Worm (Caenorhabditis elegans) whole organism, mixed stage, embryonic: ENCODE results near the gene scl-19.
"Not testable (repeated sequence)": the region's sequence is repeated elsewhere in the genome, so short reads cannot be mapped to it uniquely, and the experiment has no call there.

Source experiments
- M03D4.4 ChIP-seq: sonication (generic microtip); optimal IDR thresholded peaks from 2 replicates; lab custom pipeline; 2017; ENCODE audit warnings: mild to moderate bottlenecking, missing genetic modification characterization, missing compliant biosample characterization
- bed-3 ChIP-seq: fragments of 200-800 bp; sonication (Bioruptor generic); optimal IDR thresholded peaks from 3 replicates; lab custom pipeline; 2018; ENCODE audit warnings: mild to moderate bottlenecking, missing genetic modification characterization, moderate library complexity, missing compliant biosample characterization
- blmp-1 ChIP-seq: fragments of 150-350 bp; optimal IDR thresholded peaks from 2 replicates; lab custom pipeline; 2014; ENCODE audit warnings: missing biosample characterization, missing genetic modification characterization
- ceh-39 ChIP-seq: fragments of 150-350 bp; optimal IDR thresholded peaks from 2 replicates; lab custom pipeline; 2014; ENCODE audit warnings: missing biosample characterization, missing genetic modification characterization
- ceh-43 ChIP-seq: fragments of 200-800 bp; sonication (Bioruptor generic); optimal IDR thresholded peaks from 2 replicates; lab custom pipeline; 2018; ENCODE audit warnings: mild to moderate bottlenecking, missing genetic modification characterization, moderate library complexity, missing compliant biosample characterization
- ceh-83 ChIP-seq: fragments of 200-800 bp; sonication (Bioruptor generic); optimal IDR thresholded peaks from 2 replicates; lab custom pipeline; 2018; ENCODE audit warnings: mild to moderate bottlenecking, missing genetic modification characterization, missing compliant biosample characterization
- ces-1 ChIP-seq: fragments of 150-350 bp; optimal IDR thresholded peaks from 2 replicates; lab custom pipeline; 2014; ENCODE audit warnings: missing biosample characterization, missing genetic modification reagents, missing genetic modification characterization
- cnd-1 ChIP-seq: fragments of 200-800 bp; sonication (Bioruptor generic); optimal IDR thresholded peaks from 2 replicates; lab custom pipeline; 2018; ENCODE audit warnings: mild to moderate bottlenecking, missing genetic modification characterization, missing compliant biosample characterization
- drap-1 ChIP-seq: fragments of 200-800 bp; sonication (Bioruptor generic); optimal IDR thresholded peaks from 3 replicates; lab custom pipeline; 2018; ENCODE audit warnings: mild to moderate bottlenecking, missing genetic modification characterization, missing compliant biosample characterization
- elt-1 ChIP-seq: sonication (generic microtip); optimal IDR thresholded peaks from 2 replicates; lab custom pipeline; 2017; ENCODE audit warnings: missing genetic modification characterization, mild to moderate bottlenecking, missing compliant biosample characterization, antibody characterized with exemption, moderate library complexity, borderline replicate concordance; ENCODE audit not compliant: insufficient read depth
- elt-3 ChIP-seq: fragments of 150-350 bp; optimal IDR thresholded peaks from 2 replicates; lab custom pipeline; 2014; ENCODE audit warnings: missing biosample characterization, missing genetic modification characterization
- flh-1 ChIP-seq: fragments of 200-800 bp; sonication (Bioruptor generic); optimal IDR thresholded peaks from 2 replicates; lab custom pipeline; 2018; ENCODE audit warnings: mild to moderate bottlenecking, missing genetic modification characterization, moderate library complexity, missing compliant biosample characterization
- ham-2 ChIP-seq: fragments of 200-800 bp; sonication (Bioruptor generic); optimal IDR thresholded peaks from 2 replicates; lab custom pipeline; 2018; ENCODE audit warnings: mild to moderate bottlenecking, missing genetic modification characterization, missing compliant biosample characterization
- lin-13 ChIP-seq: fragments of 150-350 bp; optimal IDR thresholded peaks from 2 replicates; lab custom pipeline; 2014; ENCODE audit warnings: missing biosample characterization, missing genetic modification characterization
- lin-32 ChIP-seq: fragments of 200-800 bp; sonication (Bioruptor generic); optimal IDR thresholded peaks from 2 replicates; lab custom pipeline; 2018; ENCODE audit warnings: mild to moderate bottlenecking, missing genetic modification characterization, missing compliant biosample characterization
- mab-5 ChIP-seq: fragments of 150-350 bp; optimal IDR thresholded peaks from 2 replicates; lab custom pipeline; 2014; ENCODE audit warnings: missing biosample characterization, missing genetic modification characterization
- mep-1 ChIP-seq: fragments of 150-350 bp; optimal IDR thresholded peaks from 2 replicates; lab custom pipeline; 2017; ENCODE audit warnings: missing biosample characterization, missing genetic modification reagents, missing genetic modification characterization, inconsistent platforms
- nhr-12 ChIP-seq: fragments of 150-350 bp; optimal IDR thresholded peaks from 2 replicates; lab custom pipeline; 2014; ENCODE audit warnings: missing biosample characterization, missing genetic modification characterization
- nhr-2 ChIP-seq: fragments of 150-350 bp; optimal IDR thresholded peaks from 2 replicates; lab custom pipeline; 2014; ENCODE audit warnings: missing biosample characterization, missing genetic modification characterization
- nhr-237 ChIP-seq: fragments of 150-350 bp; optimal IDR thresholded peaks from 2 replicates; lab custom pipeline; 2014; ENCODE audit warnings: missing biosample characterization, missing genetic modification characterization
- nhr-28 ChIP-seq: fragments of 150-350 bp; optimal IDR thresholded peaks from 2 replicates; lab custom pipeline; 2014; ENCODE audit warnings: missing biosample characterization, missing genetic modification characterization
- nhr-76 ChIP-seq: sonication (generic microtip); optimal IDR thresholded peaks from 2 replicates; lab custom pipeline; 2017; ENCODE audit warnings: missing biosample characterization, missing genetic modification characterization
- snpc-4 ChIP-seq: fragments of 150-350 bp; optimal IDR thresholded peaks from 2 replicates; lab custom pipeline; 2014; ENCODE audit warnings: missing biosample characterization, missing genetic modification characterization
- sptf-1 ChIP-seq: sonication (generic microtip); optimal IDR thresholded peaks from 2 replicates; lab custom pipeline; 2017; ENCODE audit warnings: mild to moderate bottlenecking, missing genetic modification characterization, moderate library complexity, missing compliant biosample characterization
- tbx-8 ChIP-seq: fragments of 200-800 bp; sonication (Bioruptor generic); optimal IDR thresholded peaks from 2 replicates; lab custom pipeline; 2018; ENCODE audit warnings: mild to moderate bottlenecking, missing genetic modification characterization, moderate library complexity, missing compliant biosample characterization
- unc-62 ChIP-seq: fragments of 150-350 bp; optimal IDR thresholded peaks from 2 replicates; lab custom pipeline; 2014; ENCODE audit warnings: missing biosample characterization, missing genetic modification reagents, missing genetic modification characterization
- zip-8 ChIP-seq: fragments of 150-350 bp; optimal IDR thresholded peaks from 2 replicates; lab custom pipeline; 2014; ENCODE audit warnings: missing biosample characterization, missing genetic modification characterization
- ztf-11 ChIP-seq: fragments of 150-350 bp; optimal IDR thresholded peaks from 2 replicates; lab custom pipeline; 2014; ENCODE audit warnings: missing biosample characterization, missing genetic modification characterization

Gene scl-19

DNA sequence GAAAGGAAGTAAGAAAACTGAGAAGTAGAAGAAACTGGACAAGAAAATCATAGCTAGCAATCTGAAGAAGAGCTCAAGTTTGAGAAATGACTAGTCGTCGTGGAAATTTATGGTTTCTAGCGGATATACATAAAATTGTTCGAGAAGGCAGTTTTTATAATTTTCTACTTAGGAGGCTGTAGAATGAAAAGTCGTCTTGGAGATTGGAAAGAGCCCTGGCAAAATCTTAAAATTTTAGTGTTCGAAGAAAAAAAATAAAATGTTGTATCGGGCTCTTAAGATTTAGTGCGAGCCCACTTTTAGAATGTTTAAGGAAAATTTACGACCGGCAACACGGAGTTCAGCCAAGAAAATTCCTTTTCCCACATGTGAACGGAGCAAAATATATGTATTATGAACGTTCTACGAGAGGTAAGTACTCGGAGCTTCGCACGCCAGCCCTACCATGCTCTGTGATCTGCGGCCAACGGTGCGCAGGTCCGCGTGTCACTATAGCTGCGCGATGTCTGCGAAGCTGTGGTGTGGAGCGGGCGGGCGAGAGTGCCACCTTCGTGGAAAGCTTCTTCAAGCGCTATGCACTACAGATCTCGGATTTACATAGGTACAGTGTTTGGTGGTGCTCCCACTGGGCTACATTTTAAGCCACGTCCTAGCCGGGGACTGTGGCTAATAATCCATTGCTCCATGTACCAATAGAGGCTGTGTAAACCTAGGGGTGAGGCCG, 15.3 kb downstream of the scl-19 start, which contains the start of gene clec-251:
clec-251 (minus strand) TSS at position 51 of the 724 bp plus-strand sequence.
- no peak for TF ChIP-seq ceh-39 (tag; lab: Kevin White, UChicago)
- TF ChIP-seq ceh-83 (GFP tag; lab: Kevin White, UChicago) = no peak
- no peak for TF ChIP-seq drap-1 (GFP tag; lab: Kevin White, UChicago)
- TF ChIP-seq lin-13 (tag; lab: Kevin White, UChicago) = no peak
- TF ChIP-seq mep-1 (tag; lab: Kevin White, UChicago) = no peak
- no peak for TF ChIP-seq lin-32
- TF ChIP-seq M03D4.4 (tag; lab: Kevin White, UChicago) = no peak
- no peak for TF ChIP-seq ztf-11 (tag; lab: Kevin White, UChicago)
- no peak for TF ChIP-seq nhr-12
- TF ChIP-seq tbx-8 (GFP tag; lab: Kevin White, UChicago) = no peak
- TF ChIP-seq mab-5 (tag; lab: Kevin White, UChicago) = no peak
- no peak for TF ChIP-seq nhr-237 (tag; lab: Kevin White, UChicago)
- no peak for TF ChIP-seq elt-3 (tag; lab: Kevin White, UChicago)
- no peak for TF ChIP-seq ces-1 (GFP tag; lab: Kevin White, UChicago)
- TF ChIP-seq nhr-2 = no peak
- TF ChIP-seq nhr-76 (tag; lab: Kevin White, UChicago) = no peak

DNA sequence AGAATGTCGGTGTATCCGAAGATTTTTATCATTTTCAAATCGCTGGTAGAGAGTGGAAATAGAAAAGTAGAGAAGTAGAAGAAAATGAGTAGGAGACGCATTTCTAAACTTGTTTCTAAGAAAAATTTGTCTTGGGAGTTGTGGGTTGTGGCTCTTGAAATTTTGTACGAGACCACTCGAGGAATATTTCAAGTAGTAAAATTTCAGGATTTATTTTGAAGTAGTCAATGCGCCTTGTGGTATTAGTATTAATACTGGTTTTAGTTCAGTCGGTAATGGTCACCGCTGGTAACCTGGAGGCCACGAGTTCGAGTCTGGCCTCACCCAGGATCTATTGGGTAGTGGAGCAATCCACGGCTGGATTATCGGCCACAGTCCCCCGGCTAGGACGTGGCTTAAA, 16.9 kb downstream of the scl-19 start, which contains the start of gene clec-252:
clec-252 (minus strand) TSS at position 101 of the 400 bp plus-strand sequence.
- TF ChIP-seq elt-3 (tag; lab: Kevin White, UChicago) (no peak), flh-1 (GFP tag; lab: Kevin White, UChicago) (no peak), ztf-11 (tag; lab: Kevin White, UChicago) (no peak), mab-5 (tag; lab: Kevin White, UChicago) (no peak)

DNA sequence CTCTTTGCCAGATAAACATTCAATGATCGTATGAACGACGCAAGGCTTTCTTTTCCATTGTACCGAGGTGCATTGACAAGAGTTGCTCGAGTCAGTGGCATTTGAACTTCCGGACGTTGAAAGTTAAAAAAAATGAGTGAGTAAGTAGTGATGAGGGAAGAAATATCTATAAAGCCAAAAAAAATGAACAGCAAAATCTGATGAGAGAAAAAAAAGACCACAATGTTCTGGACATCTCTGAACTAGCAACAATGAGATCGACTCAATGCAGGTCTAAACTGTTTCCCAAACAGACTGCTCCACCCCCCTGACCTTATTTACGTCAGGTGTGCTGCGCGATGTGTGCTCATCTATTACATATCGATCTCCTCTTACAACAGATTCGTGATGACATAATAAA, 18.7 kb downstream of the scl-19 start, which contains the start of the genes F11D11.21 and F11D11.12:
F11D11.21 (minus strand) TSS at position 101 of the 400 bp plus-strand sequence.
F11D11.12 (minus strand) TSS at position 238 of the 400 bp plus-strand sequence.
- TF ChIP-seq cnd-1 (tag; lab: Kevin White, UChicago) (no peak), ceh-39 (tag; lab: Kevin White, UChicago) (no peak), ces-1 (GFP tag; lab: Kevin White, UChicago) (no peak), ztf-11 (tag; lab: Kevin White, UChicago) (no peak), elt-1 (no peak), snpc-4 (tag; lab: Kevin White, UChicago) (no peak), nhr-28 (tag; lab: Kevin White, UChicago) (no peak), bed-3 (GFP tag; lab: Kevin White, UChicago) (no peak), zip-8 (tag; lab: Kevin White, UChicago) (no peak), mab-5 (tag; lab: Kevin White, UChicago) (no peak), blmp-1 (no peak), ham-2 (GFP tag; lab: Kevin White, UChicago) (no peak)
- TF ChIP-seq, all 35 proteins: peak for 0

DNA sequence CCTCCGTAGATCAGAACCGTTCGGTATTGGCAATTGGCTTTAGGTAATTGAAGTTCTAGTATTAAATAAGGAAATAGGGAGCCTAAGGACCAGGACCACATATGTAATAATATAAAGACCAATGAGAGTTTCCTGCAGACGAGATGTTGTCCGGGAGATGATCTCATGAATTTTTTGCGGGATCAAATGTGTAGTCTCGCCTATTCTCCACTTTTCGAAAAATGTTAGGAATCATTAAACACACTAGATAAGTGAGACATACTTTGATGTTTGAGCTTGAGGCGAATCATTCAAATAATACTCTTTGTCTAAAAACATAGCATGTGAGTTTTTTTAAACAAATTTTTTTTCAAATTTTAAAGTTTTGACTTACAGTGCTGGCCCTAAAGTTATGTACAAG, 21.2 kb downstream of the scl-19 start, which contains the start of gene F11D11.6:
F11D11.6 (minus strand) TSS at position 101 of the 400 bp plus-strand sequence.
- TF ChIP-seq blmp-1 (no peak), ceh-83 (GFP tag; lab: Kevin White, UChicago) (no peak), ceh-43 (GFP tag; lab: Kevin White, UChicago) (no peak), ztf-11 (tag; lab: Kevin White, UChicago) (no peak), snpc-4 (tag; lab: Kevin White, UChicago) (no peak), nhr-76 (tag; lab: Kevin White, UChicago) (no peak), lin-32 (no peak), tbx-8 (GFP tag; lab: Kevin White, UChicago) (no peak), zip-8 (tag; lab: Kevin White, UChicago) (no peak), sptf-1 (no peak), elt-1 (no peak), M03D4.4 (tag; lab: Kevin White, UChicago) (no peak), unc-62 (no peak), nhr-12 (no peak)

DNA sequence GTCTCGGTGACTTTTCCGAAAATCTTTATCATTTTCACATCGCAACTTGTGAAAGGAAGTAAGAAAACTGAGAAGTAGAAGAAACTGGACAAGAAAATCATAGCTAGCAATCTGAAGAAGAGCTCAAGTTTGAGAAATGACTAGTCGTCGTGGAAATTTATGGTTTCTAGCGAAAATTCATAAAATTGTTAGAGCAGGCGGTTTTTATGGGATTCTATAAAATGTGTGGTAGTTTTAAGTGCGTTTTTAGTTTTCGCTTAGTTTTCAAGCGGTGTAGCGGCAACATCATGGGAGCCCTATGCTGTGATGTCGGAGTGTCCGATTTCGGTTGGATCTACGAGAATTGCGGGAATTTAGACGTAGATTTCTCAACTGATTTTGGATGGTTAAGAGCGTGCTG, 22.5 kb downstream of the scl-19 start, which contains the start of gene clec-254:
clec-254 (minus strand) TSS at position 101 of the 400 bp plus-strand sequence.
- TF ChIP-seq ces-1 (GFP tag; lab: Kevin White, UChicago); lin-13 (tag; lab: Kevin White, UChicago); ceh-39 (tag; lab: Kevin White, UChicago): not testable (repeated sequence)
